Fruit fly (Drosophila melanogaster) Kc167 (cell line): ENCODE results near the gene Alms1b.

Source experiments
- Myc ChIP-seq: fragments of >200 bp; optimal IDR thresholded peaks from 2 replicates; lab custom pipeline; 2017; ENCODE audit warnings: missing external identifiers
- Sin3A ChIP-seq: fragments of >200 bp; optimal IDR thresholded peaks from 2 replicates; lab custom pipeline; 2018; ENCODE audit warnings: missing external identifiers
- h ChIP-seq: fragments of >200 bp; optimal IDR thresholded peaks from 3 replicates; lab custom pipeline; 2018; ENCODE audit warnings: missing external identifiers
- insv ChIP-seq: fragments of >200 bp; optimal IDR thresholded peaks from 3 replicates; lab custom pipeline; 2018; ENCODE audit warnings: missing external identifiers
- psq ChIP-seq: fragments of >200 bp; optimal IDR thresholded peaks from 2 replicates; lab custom pipeline; 2017; ENCODE audit warnings: missing external identifiers
- ttk ChIP-seq: sonication (Bioruptor generic); optimal IDR thresholded peaks from 2 replicates; lab custom pipeline; 2017; ENCODE audit warnings: missing external identifiers

The Alms1b gene

DNA sequence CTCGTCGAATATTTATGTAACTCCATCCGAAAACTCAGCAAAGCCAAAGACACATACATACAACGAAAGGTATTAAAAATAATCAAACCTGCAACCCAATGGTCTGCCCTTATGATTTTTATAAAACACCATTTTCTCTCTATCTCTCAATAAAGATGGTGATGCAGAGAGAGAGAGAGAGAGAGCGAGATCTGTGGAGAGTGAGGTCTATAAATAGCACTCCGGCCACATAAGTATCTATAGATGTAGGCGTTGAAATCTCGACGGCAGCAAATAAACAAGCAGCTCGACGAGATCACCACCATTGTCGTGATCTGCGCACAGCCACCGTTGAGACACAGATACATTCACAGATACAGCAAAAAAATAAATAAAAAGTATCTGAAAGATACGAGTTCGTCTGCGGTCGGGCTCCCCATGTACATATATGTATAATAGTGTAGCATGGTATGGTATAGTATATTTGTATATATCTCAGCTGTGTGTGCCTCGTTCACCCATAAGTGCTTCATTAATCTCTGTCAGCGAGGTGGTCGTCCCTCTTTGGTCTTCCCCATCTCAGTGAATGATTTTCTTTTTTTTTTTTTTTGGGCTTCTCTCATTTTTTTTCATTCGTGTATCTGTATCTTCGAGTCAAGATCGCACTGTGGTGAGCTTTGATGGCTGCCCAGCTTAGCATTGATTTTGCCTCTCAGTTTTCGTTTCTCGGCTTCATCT, 34.1 kb downstream of the Alms1b start:
- TF ChIP-seq ttk (lab: Kevin White, UChicago) (no peak), psq (no peak), insv (lab: Kevin White, UChicago) (no peak), Myc (lab: Kevin White, UChicago) (no peak), h (lab: Kevin White, UChicago) (no peak), Sin3A (lab: Kevin White, UChicago) (no peak)

DNA sequence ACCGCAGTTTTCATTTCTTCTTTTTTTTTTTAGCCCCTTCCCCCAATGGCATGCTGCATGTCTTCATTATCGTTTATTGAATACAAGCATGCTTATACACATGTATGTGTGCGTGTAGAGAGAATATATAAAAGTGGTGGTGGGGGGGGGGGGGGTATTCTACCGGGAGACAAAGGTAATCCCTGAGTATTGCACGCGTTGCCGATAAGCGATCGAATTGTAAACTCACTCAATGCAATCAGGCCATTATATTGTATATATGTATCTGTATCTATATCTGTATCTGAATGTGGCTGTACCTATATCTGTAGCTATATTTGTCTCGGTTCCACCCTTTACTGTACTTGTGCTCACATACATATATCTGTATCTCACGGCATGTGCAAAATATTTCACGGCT, 38.5 kb downstream of the Alms1b start:
- TF ChIP-seq ttk (lab: Kevin White, UChicago) (no peak), Sin3A (lab: Kevin White, UChicago) (no peak), insv (lab: Kevin White, UChicago) (no peak), Myc (lab: Kevin White, UChicago) (no peak), h (lab: Kevin White, UChicago) (no peak)

DNA sequence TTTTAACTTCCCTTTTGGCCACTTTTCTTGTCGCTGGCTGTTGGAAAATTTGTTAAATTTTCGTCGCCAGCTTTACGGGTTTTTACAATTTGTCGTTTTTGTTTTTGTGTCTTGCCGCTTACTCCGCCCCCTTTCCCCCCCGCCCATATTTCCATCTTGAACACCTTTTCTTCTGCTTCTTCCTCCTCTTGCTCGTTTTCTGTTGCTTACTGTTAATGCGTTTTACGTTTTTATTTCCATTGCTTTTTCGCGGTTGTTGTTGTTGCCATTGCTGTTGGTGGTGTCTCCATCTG, 40.0 kb downstream of the Alms1b start:
- TF ChIP-seq h (lab: Kevin White, UChicago) (no peak), ttk (lab: Kevin White, UChicago) (no peak), Sin3A (lab: Kevin White, UChicago) (no peak), insv (lab: Kevin White, UChicago) (no peak)

DNA sequence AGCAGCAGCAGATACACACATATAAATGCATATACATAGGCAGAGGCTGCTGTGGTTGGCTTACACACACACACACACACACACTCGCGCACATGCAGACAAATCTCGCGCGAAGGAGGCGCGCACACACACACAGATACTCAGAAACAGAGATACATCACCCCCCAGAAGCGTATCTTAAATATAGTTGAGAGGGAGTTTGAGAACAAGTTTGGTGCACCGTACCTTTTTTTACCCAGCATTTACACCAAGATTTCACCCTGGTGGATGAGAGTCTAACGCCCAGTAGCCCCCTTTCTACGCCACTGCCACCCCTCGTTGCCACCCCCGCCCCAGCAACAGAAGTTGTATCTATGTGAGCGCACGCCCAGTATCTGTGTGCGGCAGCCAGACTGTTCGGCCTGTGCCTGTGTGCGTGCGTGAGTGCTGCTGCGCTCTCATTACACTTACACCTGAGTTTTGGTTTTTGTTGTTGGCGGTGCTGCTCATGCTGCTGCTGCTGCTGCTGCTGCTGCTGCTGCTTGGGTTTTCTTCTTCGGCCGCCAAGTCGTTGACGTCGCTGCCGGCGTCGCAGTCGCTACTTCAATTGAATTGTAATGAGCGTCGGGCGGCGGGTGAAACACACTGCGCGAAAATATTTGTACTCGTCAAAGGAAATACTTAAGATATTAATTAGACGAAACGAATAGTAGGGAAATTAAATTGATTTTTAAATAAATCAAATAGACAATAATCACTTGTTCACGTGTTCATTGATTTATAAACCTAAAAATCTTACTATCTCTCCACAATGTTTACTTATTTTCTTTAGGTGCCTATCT, 40.6 kb downstream of the Alms1b start:
- TF ChIP-seq Sin3A (lab: Kevin White, UChicago) (no peak), Myc (lab: Kevin White, UChicago) (no peak), h (lab: Kevin White, UChicago) (no peak), psq (no peak), ttk (lab: Kevin White, UChicago) (no peak), insv (lab: Kevin White, UChicago) (no peak)

DNA sequence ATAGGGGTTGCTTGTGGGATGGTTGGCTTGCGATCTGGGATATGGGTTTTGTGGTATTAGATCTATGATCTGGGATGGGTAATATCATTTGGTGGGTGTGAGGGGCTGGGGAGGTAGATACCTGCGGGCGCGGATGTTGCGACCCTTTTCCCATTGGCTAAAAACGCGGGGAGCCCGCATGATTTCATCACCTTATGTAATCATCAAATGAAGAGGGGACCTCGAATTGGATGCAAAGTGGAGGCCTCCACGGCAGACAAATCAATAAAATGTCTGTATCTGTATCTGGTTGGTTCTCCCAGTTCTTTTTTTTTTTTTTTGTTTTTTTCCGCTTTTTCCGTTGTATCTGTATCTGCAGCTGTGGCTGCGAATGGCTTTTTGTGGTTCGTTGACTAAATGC, 41.8 kb downstream of the Alms1b start:
- TF ChIP-seq h (lab: Kevin White, UChicago) (no peak), ttk (lab: Kevin White, UChicago) (no peak), Myc (lab: Kevin White, UChicago) (no peak), psq (no peak), insv (lab: Kevin White, UChicago) (no peak), Sin3A (lab: Kevin White, UChicago) (no peak)

DNA sequence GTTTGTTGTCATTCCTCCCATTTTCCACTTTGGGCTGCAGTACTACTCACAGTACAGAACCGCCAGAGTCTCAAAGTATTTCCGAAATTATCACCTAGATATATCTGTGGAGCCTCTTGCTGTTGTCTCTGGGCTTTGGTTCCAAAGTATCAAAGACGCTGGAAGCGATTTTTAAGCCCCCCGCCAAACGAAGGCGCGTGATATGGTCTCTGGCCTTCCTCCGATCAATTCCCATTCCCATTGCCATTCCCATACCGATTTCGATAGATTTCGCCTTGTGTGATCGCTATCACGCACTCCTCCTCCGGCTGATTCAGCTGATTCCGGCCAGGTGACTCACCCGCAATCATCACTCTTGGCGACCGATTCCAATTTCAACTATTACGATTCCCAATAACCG, 43.2 kb downstream of the Alms1b start:
- TF ChIP-seq h (lab: Kevin White, UChicago) (no peak), psq (no peak), ttk (lab: Kevin White, UChicago) (no peak), insv (lab: Kevin White, UChicago) (no peak), Myc (lab: Kevin White, UChicago) (no peak), Sin3A (lab: Kevin White, UChicago) (no peak)

DNA sequence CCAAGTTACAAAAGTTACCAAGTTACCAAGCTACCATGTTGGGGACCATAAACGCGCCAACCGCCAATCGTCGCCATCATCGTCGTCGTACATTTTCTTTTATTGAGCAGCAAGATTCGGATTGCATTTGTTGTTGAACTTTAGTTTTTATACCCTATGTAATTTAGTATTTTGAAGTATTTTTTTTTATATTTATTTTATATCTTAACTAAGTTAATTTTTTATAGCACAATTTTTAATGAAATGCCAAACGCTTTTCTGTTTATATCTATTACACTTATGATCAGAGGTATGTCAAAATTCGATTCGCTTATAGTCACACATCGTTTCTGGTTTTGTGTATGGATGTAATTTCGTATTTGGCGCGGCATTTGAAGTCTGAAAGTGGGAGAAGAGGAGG, 48.3 kb downstream of the Alms1b start:
- TF ChIP-seq ttk (lab: Kevin White, UChicago) = no peak
- TF ChIP-seq Myc (lab: Kevin White, UChicago) = no peak
- TF ChIP-seq psq = no peak
- no peak for TF ChIP-seq insv (lab: Kevin White, UChicago)
- no peak for TF ChIP-seq h (lab: Kevin White, UChicago)
- TF ChIP-seq Sin3A (lab: Kevin White, UChicago) = no peak

DNA sequence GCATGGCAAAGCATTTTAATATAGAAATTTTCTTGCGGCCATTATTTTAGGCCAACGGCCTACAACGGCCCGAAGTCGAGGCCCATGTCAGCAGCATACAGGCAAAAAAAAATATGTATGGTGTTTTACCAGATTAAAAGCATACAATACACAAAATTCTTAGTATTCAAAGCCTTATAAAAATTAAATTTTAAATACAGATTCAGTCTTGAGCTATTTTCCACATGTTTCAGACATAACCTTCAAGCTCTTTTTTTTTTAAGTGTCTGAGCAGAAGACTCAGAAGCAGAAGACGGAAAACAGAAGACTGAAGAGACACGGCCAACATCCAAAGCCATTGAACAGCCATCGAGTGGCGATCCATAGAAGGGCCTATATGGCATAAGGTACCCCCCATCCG, 49.0 kb downstream of the Alms1b start:
- TF ChIP-seq Myc (lab: Kevin White, UChicago) (no peak), ttk (lab: Kevin White, UChicago) (no peak), psq (no peak), insv (lab: Kevin White, UChicago) (no peak), h (lab: Kevin White, UChicago) (no peak), Sin3A (lab: Kevin White, UChicago) (no peak)
